Worm (Caenorhabditis elegans) whole organism, early embryonic: ENCODE results near the gene kel-10.

Experiments used
- B0310.2 ChIP-seq: sonication (generic microtip); optimal IDR thresholded peaks from 2 replicates; lab custom pipeline; 2016; ENCODE audit warnings: mild to moderate bottlenecking, missing genetic modification characterization, missing compliant biosample characterization
- F13C5.2 ChIP-seq: sonication (generic microtip); optimal IDR thresholded peaks from 2 replicates; lab custom pipeline; 2017; ENCODE audit warnings: mild to moderate bottlenecking, missing genetic modification characterization, inconsistent platforms, missing compliant biosample characterization
- aly-1 ChIP-seq: sonication (generic microtip); optimal IDR thresholded peaks from 2 replicates; lab custom pipeline; 2016; ENCODE audit warnings: missing genetic modification characterization, missing compliant biosample characterization
- ama-1 ChIP-seq: fragments of 150-350 bp; optimal IDR thresholded peaks from 2 replicates; lab custom pipeline; 2014
- ceh-13 ChIP-seq: fragments of 200-800 bp; sonication (Bioruptor generic); optimal IDR thresholded peaks from 2 replicates; lab custom pipeline; 2018; ENCODE audit warnings: mild to moderate bottlenecking, missing genetic modification characterization, missing compliant biosample characterization
- ceh-36 ChIP-seq: sonication (generic microtip); optimal IDR thresholded peaks from 2 replicates; lab custom pipeline; 2016; ENCODE audit warnings: missing genetic modification characterization, inconsistent platforms, missing compliant biosample characterization
- ets-7 ChIP-seq: sonication (generic microtip); optimal IDR thresholded peaks from 2 replicates; lab custom pipeline; 2016; ENCODE audit warnings: missing genotype, missing genetic modification characterization, missing compliant biosample characterization
- flt-1 ChIP-seq: fragments of 200-800 bp; sonication (Bioruptor generic); IDR thresholded peaks from 2 replicates; pipeline ENCODE4 v1.3.6; 2022; ENCODE audit warnings: missing genetic modification characterization, missing compliant biosample characterization
- hmbx-1 ChIP-seq: sonication (generic microtip); optimal IDR thresholded peaks from 2 replicates; lab custom pipeline; 2016; ENCODE audit warnings: mild to moderate bottlenecking, missing genetic modification characterization, missing compliant biosample characterization
- hmg-4 ChIP-seq: fragments of 200-800 bp; sonication (Bioruptor generic); optimal IDR thresholded peaks from 2 replicates; lab custom pipeline; 2018; ENCODE audit warnings: mild to moderate bottlenecking, missing genetic modification characterization, missing compliant biosample characterization
- hnd-1 ChIP-seq: sonication (generic microtip); optimal IDR thresholded peaks from 2 replicates; lab custom pipeline; 2016; ENCODE audit warnings: missing genetic modification characterization, missing compliant biosample characterization
- pes-1 ChIP-seq: fragments of 200-800 bp; sonication (Bioruptor generic); IDR thresholded peaks from 2 replicates; pipeline ENCODE4 v1.3.6; 2022; ENCODE audit warnings: missing genetic modification reagents, missing genetic modification characterization, missing compliant biosample characterization
- scrt-1 ChIP-seq: fragments of 200-800 bp; sonication (Bioruptor generic); IDR thresholded peaks from 2 replicates; pipeline ENCODE4 v1.3.6; 2022; ENCODE audit warnings: missing genetic modification characterization, missing compliant biosample characterization
- sea-1 ChIP-seq: fragments of 200-800 bp; sonication (Bioruptor generic); conservative IDR thresholded peaks from 2 replicates; pipeline ENCODE4 v1.3.6; 2022; ENCODE audit warnings: missing genetic modification characterization, missing compliant biosample characterization
- tbx-11 ChIP-seq: fragments of 200-800 bp; sonication (Bioruptor generic); IDR thresholded peaks from 2 replicates; pipeline ENCODE4 v1.3.6; 2022; ENCODE audit warnings: missing genetic modification characterization, missing compliant biosample characterization
- tbx-37 ChIP-seq: fragments of 200-800 bp; sonication (Bioruptor generic); conservative IDR thresholded peaks from 2 replicates; pipeline ENCODE4 v1.3.6; 2022; ENCODE audit warnings: missing genetic modification reagents, missing genetic modification characterization, missing compliant biosample characterization
- tra-4 ChIP-seq: sonication (generic microtip); optimal IDR thresholded peaks from 2 replicates; lab custom pipeline; 2017; ENCODE audit warnings: missing genetic modification characterization, missing compliant biosample characterization

Gene kel-10

DNA sequence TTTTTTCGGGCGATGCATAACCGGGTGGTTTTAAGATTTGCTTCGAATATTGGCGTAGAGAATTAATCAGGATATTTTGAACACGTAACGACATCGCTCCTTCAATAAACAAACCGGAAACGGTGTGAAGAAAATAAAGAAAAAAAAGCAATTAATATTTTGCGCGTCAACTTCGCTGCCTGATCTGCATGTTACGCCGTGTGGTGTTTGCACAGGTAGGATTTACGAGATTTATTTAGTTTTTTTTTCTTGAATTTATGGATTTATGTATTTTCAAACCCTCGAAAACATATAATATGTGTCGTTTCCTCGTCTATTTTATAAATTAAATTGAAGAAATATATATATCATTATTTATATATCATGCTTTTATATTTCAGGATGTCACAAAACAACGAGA, 13.4 kb upstream of the kel-10 start, which contains the start of the genes ZK1128.1 and mett-10:
Gene ZK1128.1, minus strand, starts transcription at position 99 of the 400 bp plus-strand sequence.
Gene mett-10, plus strand, starts transcription at position 375 of the 400 bp plus-strand sequence.
- no peak for TF ChIP-seq tbx-37 (GFP tag; lab: Robert Waterston, UW)
- TF ChIP-seq hmbx-1 (tag; lab: Kevin White, UChicago): no peak
- TF ChIP-seq aly-1: no peak
- TF ChIP-seq ama-1 (lab: Kevin White, UChicago): no peak
- TF ChIP-seq sea-1 (GFP tag; lab: Robert Waterston, UW): no peak
- no peak for TF ChIP-seq tbx-11 (GFP tag; lab: Robert Waterston, UW)
- TF ChIP-seq scrt-1: no peak
- TF ChIP-seq ceh-13 (GFP tag; lab: Kevin White, UChicago): no peak
- no peak for TF ChIP-seq flt-1 (GFP tag; lab: Robert Waterston, UW)
- TF ChIP-seq tra-4 (tag; lab: Kevin White, UChicago): no peak
- no peak for TF ChIP-seq hmg-4 (GFP tag; lab: Kevin White, UChicago)

DNA sequence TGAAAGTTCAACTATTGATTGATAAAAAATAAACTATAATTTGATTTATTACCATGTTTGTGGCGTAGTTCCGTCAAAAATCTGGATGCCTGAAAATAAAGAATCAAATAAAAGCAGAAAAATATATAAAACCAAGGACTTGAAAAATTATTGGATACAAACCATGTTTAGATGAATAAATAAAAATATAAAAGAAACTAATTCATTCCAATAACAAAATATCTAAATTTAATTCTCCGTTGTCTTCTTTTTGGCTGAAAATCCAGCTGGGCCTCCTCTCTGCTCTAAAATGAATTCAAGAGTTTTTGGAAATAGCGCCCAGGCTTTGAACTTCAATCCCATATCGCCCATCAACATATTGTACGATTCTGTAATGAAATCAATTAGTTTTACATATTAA, 11.7 kb upstream of the kel-10 start, which contains the start of gene vps-29:
Gene vps-29, minus strand, starts transcription at position 101 of the 400 bp plus-strand sequence.
- TF ChIP-seq hnd-1: no peak
- TF ChIP-seq aly-1: no peak
- TF ChIP-seq hmbx-1 (tag; lab: Kevin White, UChicago): no peak
- no peak for TF ChIP-seq ama-1 (lab: Kevin White, UChicago)

DNA sequence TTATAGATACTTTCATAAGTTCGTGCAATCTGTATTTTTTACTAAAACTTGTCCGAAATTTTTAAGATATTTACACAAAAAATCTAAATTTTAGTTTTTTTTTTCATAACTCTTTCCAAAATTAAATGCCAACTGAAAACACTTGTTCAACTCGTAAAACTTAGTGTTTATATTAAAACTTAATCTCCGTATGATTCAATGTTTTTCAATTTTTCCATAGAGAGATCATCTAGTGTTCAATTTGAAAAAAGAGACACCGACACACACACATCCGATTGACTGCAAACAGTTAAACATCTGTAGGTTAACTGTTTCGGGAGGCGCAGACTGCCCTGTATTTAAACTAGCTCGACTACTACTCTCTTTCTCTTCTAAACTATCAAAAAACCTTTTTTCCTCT, 7.7 kb upstream of the kel-10 start, which contains the start of gene T16H12.9:
Gene T16H12.9, plus strand, starts transcription at position 301 of the 400 bp plus-strand sequence.
- TF ChIP-seq ceh-36 (tag; lab: Kevin White, UChicago) (no peak), tbx-37 (GFP tag; lab: Robert Waterston, UW) (no peak), ceh-13 (GFP tag; lab: Kevin White, UChicago) (no peak), pes-1 (no peak), aly-1 (no peak), ets-7 (tag; lab: Kevin White, UChicago) (no peak)

DNA sequence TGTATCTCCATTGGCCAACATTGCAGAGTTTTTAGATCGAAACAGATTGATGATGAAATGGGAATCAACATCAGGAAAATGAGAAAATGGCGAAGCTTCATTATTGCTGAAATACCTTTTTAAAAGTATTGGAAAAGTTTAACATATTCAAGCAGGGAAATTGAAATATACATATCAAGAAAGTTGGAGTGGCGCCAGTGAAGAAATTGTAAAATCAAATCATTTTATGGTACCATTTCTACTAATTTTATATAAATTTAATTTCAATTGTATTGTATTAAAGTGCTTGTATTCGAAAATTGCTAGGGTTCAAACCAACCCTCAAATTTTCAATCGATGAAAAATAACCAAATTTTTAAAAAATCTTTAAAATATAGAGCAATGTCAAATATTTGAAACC, 5.1 kb upstream of the kel-10 start, which contains the start of gene srt-55:
Gene srt-55, minus strand, starts transcription at position 101 of the 400 bp plus-strand sequence.
- TF ChIP-seq hmbx-1 (tag; lab: Kevin White, UChicago): no peak
- no peak for TF ChIP-seq tbx-11 (GFP tag; lab: Robert Waterston, UW)
- TF ChIP-seq ama-1 (lab: Kevin White, UChicago): no peak
- no peak for TF ChIP-seq flt-1 (GFP tag; lab: Robert Waterston, UW)
- TF ChIP-seq F13C5.2: no peak
- no peak for TF ChIP-seq ceh-36 (tag; lab: Kevin White, UChicago)
- no peak for TF ChIP-seq sea-1 (GFP tag; lab: Robert Waterston, UW)
- no peak for TF ChIP-seq tbx-37 (GFP tag; lab: Robert Waterston, UW)
- no peak for TF ChIP-seq hnd-1
- no peak for TF ChIP-seq tra-4 (tag; lab: Kevin White, UChicago)
- TF ChIP-seq hmg-4 (GFP tag; lab: Kevin White, UChicago): no peak

DNA sequence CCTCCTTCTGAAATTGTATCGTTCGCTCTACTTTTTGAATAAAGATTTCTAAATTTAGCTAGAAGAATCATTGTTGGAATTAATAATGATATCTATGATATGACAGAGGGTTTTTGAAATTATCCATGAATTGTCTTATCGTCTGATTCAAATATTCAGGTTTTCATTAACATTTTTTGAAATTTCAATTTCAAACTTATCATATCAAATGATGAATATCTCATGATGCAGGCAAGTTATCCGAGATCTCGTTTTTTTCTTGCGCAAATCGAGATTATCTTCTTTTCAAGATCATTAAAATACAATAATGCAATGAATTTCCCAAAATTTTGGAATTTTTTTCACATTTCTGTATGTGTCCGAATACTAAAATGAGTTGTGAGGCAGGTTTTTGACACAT, 3.3 kb downstream of the kel-10 start, which contains the start of gene spop-1:
Gene spop-1, minus strand, starts transcription at position 101 of the 400 bp plus-strand sequence.
- no peak for TF ChIP-seq flt-1 (GFP tag; lab: Robert Waterston, UW)

DNA sequence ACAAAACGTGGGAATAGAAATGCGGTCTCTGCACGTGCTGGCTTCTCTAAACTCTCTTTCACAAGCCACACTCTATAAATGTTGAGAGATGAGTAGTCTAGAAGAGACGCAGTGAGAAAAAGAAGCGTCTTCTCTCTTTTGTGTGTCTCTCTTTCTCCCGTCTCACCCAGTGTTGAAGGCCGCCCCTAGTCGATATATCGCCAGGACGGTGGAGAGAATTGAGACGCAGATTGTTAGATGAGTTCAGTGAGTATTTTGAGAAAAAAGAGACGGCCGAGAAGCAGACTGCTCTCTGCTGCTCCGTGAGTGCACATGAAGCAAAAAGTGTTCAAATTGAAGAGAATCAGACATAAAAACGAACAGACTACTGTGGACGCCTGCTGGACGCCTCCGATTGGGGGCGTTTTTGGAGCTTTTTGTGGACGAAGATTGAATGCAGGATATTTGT, 4.7 kb downstream of the kel-10 start:
- TF ChIP-seq hmg-4 (GFP tag; lab: Kevin White, UChicago) (peak; percentile 57), scrt-1 (no peak), B0310.2 (tag; lab: Kevin White, UChicago) (no peak)

DNA sequence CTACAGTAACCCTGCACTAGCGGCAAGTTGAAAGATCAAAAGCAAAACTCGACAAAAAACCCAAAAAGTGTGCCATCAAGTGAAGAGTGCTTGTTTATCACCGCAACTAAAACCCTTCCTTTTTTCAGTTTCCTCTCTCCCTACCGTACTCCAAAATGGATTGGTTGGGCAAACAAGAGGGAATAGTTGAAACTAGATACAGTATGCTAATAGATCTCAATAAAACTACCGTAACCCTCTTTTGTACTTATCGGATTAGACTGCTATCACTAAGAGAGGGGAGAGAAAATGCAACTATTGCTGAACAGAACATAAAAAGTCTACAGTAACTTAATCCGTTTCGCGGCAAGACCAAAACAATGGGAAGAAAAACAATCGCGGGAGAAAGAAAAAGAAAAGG, 5.9 kb downstream of the kel-10 start:
- TF ChIP-seq aly-1 (no peak), tbx-11 (GFP tag; lab: Robert Waterston, UW) (no peak), hnd-1 (no peak), sea-1 (GFP tag; lab: Robert Waterston, UW) (no peak), ama-1 (lab: Kevin White, UChicago) (no peak), hmbx-1 (tag; lab: Kevin White, UChicago) (no peak), pes-1 (no peak), scrt-1 (no peak), B0310.2 (tag; lab: Kevin White, UChicago) (no peak), flt-1 (GFP tag; lab: Robert Waterston, UW) (no peak), F13C5.2 (no peak), hmg-4 (GFP tag; lab: Kevin White, UChicago) (no peak), ceh-36 (tag; lab: Kevin White, UChicago) (no peak), ceh-13 (GFP tag; lab: Kevin White, UChicago) (no peak), tra-4 (tag; lab: Kevin White, UChicago) (no peak), tbx-37 (GFP tag; lab: Robert Waterston, UW) (no peak), ets-7 (tag; lab: Kevin White, UChicago) (no peak)

DNA sequence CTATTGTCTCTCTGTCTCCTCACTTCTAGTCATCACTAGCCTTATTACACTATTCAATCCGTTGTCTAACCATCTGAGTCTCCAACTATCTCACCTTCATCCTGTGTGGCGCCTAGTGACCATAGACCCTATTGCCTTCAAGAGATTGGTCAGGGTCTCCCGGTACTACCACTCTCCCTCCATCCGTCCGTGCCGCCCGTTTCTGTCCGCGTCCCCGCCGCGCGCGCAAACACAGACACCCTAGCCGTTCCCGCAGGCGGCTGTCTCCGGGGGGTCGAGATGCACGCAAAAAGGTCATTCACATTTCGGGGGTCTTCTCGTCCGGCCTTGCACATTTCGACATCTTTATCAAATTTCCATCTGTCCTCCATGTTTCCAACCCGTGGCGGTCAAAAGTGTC, 6.7 kb downstream of the kel-10 start:
- no peak for TF ChIP-seq B0310.2 (tag; lab: Kevin White, UChicago)
- TF ChIP-seq hnd-1: no peak
- TF ChIP-seq tbx-11 (GFP tag; lab: Robert Waterston, UW): no peak
- TF ChIP-seq sea-1 (GFP tag; lab: Robert Waterston, UW): no peak
- TF ChIP-seq aly-1: peak; percentile 52
- peak; percentile 91 for TF ChIP-seq hmg-4 (GFP tag; lab: Kevin White, UChicago)
- peak; percentile 23 for TF ChIP-seq F13C5.2
- TF ChIP-seq tra-4 (tag; lab: Kevin White, UChicago): no peak
- no peak for TF ChIP-seq ama-1 (lab: Kevin White, UChicago)
- no peak for TF ChIP-seq hmbx-1 (tag; lab: Kevin White, UChicago)
- peak; percentile 43 for TF ChIP-seq ceh-36 (tag; lab: Kevin White, UChicago)
